Fruit fly (Drosophila melanogaster): ENCODE data around the gene CG43115.

DNA sequence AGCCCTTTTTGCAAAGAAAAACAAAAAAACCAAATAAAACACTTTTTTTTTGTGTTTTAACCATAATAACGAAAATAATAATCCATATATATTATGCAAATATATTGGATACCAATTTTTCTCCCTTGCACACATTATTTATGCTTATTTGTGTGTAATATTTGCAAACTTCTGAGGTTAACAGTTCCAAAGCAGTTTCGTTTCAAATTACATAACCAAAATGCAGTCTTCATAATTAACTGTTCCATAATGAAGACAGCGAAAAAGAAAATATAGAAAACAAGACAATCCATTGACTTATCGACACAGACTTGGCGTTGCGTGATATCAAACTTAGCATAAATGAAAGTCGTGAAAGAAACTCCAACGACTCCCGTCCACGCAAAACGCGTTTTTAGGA, 9.4 kb upstream of the CG43115 start:
- TF ChIP-seq CG8478 (optimal IDR thresholded peaks at IDR 0.05) (no peak), CTCF (optimal IDR thresholded peaks at IDR 0.05) (no peak)
